Fruit fly (Drosophila melanogaster) whole organism: ENCODE results near the gene NimB2.

Experiments used
- Dll ChIP-seq: fragments of >200 bp; optimal IDR thresholded peaks from 2 replicates; lab custom pipeline; 2017
- EcR ChIP-seq, 2 experiments: fragments of >200 bp; optimal IDR thresholded peaks; 2 replicates each; lab custom pipeline; 2017; ENCODE audit warnings: missing biosample characterization in 2 of 2, missing genetic modification characterization in 2 of 2, missing genetic modification reagents in 2 of 2
- pan ChIP-seq: fragments of >200 bp; optimal IDR thresholded peaks from 2 replicates; lab custom pipeline; 2017
- psq ChIP-seq: fragments of >200 bp; optimal IDR thresholded peaks from 2 replicates; lab custom pipeline; 2017
- usp ChIP-seq: fragments of >200 bp; optimal IDR thresholded peaks from 2 replicates; lab custom pipeline; 2017; ENCODE audit warnings: missing biosample characterization, missing genetic modification characterization, mixed read lengths

DNA sequence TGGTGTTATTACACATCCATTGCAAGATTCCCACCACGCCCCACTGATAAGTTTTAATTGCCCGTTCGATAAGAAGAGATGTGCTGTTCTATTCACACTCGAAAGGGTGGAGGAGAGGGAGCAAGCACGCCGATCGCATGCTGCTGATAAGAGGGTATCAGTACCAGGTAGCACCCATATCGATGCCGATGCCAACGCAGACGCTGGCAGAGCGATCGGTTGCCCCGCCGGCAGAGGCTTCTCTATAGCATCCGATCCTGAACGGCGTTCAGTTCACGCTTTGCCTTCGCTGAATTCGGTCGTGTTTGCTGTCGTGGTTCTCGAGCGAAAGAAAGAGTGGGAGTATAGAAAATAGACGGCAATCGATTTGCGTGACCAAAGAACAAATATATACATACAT is 46.7 kb upstream of the NimB2 start:
- no peak for TF ChIP-seq Dll (lab: Kevin White, UChicago)
- no peak for TF ChIP-seq usp (GFP tag; lab: Kevin White, UChicago)
- TF ChIP-seq pan (lab: Kevin White, UChicago) = no peak
- TF ChIP-seq psq (lab: Kevin White, UChicago) = no peak
- no peak for TF ChIP-seq EcR (GFP tag; optimal IDR thresholded peaks at IDR 0.05; lab: Kevin White, UChicago)
